Fruit fly (Drosophila melanogaster): ENCODE results near the gene NijA.

Gene NijA

DNA sequence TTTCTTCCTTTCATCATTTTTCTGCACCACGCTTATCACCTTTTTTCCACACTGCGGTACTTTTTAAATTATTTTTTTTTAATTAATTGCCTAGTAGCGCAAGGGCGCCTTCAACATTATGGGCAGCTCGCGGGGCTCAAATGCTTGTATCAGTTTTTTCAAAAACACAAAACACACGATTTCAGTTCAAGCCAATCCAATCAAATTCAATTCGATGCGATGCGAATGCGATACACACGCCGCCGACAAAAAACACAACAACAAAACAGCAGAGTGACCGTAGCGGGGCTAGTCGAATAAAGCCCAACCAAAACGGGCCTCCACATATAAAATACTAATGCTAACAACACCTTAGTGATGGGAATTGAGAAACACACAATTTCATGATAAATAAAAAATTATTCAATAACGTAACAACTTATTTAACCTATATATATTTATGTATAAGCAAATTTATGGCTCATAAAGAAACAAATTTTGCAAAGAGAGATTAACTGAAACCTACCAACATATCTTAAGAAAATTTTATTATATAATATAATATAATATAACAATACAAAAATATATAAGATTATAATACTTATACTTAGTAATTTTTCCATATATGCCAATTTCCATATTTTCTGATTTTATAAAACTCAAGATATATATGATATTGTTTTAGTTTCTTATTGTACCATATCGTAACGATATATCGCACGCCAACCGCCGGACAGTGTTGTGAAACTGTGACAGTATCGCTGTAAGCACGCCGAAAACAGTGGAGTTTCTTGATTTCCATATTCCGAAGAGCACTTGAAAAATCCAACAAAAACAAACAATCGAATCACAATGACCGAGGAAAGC lies 35.7 kb downstream of the NijA start, which contains the start of the genes CG32066 and CG8003 (continued):
- TF ChIP-seq CG31365 (tag; optimal IDR thresholded peaks at IDR 0.05) (no peak), NfI (GFP tag; optimal IDR thresholded peaks at IDR 0.05) (peak; percentile 42), nmo (GFP tag; optimal IDR thresholded peaks at IDR 0.05) (peak; percentile 9), grau (tag; optimal IDR thresholded peaks at IDR 0.05) (peak; percentile 60), twi (tag; optimal IDR thresholded peaks at IDR 0.05) (no peak), so (GFP tag; IDR thresholded peaks at IDR 0.05) (0 out of 3 replicates have a peak, but pooled peaks have one; percentile 33), bcd (GFP tag; optimal IDR thresholded peaks at IDR 0.05) (no peak), CG7928 (GFP tag; optimal IDR thresholded peaks at IDR 0.05) (no peak), wek (GFP tag; optimal IDR thresholded peaks at IDR 0.05) (peak; percentile 1), ttk (GFP tag; IDR thresholded peaks at IDR 0.05) (no peak), fd3F (GFP tag; optimal IDR thresholded peaks at IDR 0.05) (no peak), CG18262 (tag; optimal IDR thresholded peaks at IDR 0.05) (peak; percentile 55), Opbp (GFP tag; IDR thresholded peaks at IDR 0.05; ENCODE audit: partially characterized antibody) (peak; percentile 97), CG9817 (tag; optimal IDR thresholded peaks at IDR 0.05) (peak; percentile 2), Dip3 (GFP tag; optimal IDR thresholded peaks at IDR 0.05) (no peak)

- TF ChIP-seq CrebB (tag; optimal IDR thresholded peaks at IDR 0.05): no peak
- TF ChIP-seq Hand (GFP tag; optimal IDR thresholded peaks at IDR 0.05): no peak
- TF ChIP-seq phol (tag; optimal IDR thresholded peaks at IDR 0.05): peak; percentile 32
- TF ChIP-seq NK7.1 (GFP tag; optimal IDR thresholded peaks at IDR 0.05): no peak
- TF ChIP-seq CG6791 (GFP tag; IDR thresholded peaks at IDR 0.05; ENCODE audit: partially characterized antibody): no peak
- TF ChIP-seq D19B (GFP tag; optimal IDR thresholded peaks at IDR 0.05): no peak
- no peak for TF ChIP-seq NC2β (GFP tag; optimal IDR thresholded peaks at IDR 0.05)
- no peak for TF ChIP-seq Dbx (GFP tag; IDR thresholded peaks at IDR 0.05)
- TF ChIP-seq odd (GFP tag; optimal IDR thresholded peaks at IDR 0.05): no peak
- no peak for TF ChIP-seq Ssrp (tag; optimal IDR thresholded peaks at IDR 0.05)
- no peak for TF ChIP-seq Atf3 (GFP tag; optimal IDR thresholded peaks at IDR 0.05)
- TF ChIP-seq Dad (GFP tag; optimal IDR thresholded peaks at IDR 0.05): no peak
- no peak for TF ChIP-seq Lim3 (GFP tag; IDR thresholded peaks at IDR 0.05)
- TF ChIP-seq D (optimal IDR thresholded peaks at IDR 0.05): no peak
- no peak for TF ChIP-seq D (GFP tag; optimal IDR thresholded peaks at IDR 0.05)
- TF ChIP-seq btn (GFP tag; optimal IDR thresholded peaks at IDR 0.05): no peak
- no peak for TF ChIP-seq CG18764 (GFP tag; optimal IDR thresholded peaks at IDR 0.05)
- no peak for TF ChIP-seq Six4 (GFP tag; optimal IDR thresholded peaks at IDR 0.05)
- TF ChIP-seq CG34224 (GFP tag; IDR thresholded peaks at IDR 0.05; ENCODE audit: partially characterized antibody): no peak
- TF ChIP-seq rib (GFP tag; IDR thresholded peaks at IDR 0.05): peak; percentile 13; the same call in 1 of the 2 replicates
- TF ChIP-seq tna (GFP tag; IDR thresholded peaks at IDR 0.05; ENCODE audit: partially characterized antibody): no peak
- TF ChIP-seq B-H2 (GFP tag; optimal IDR thresholded peaks at IDR 0.05): no peak
- no peak for TF ChIP-seq E2f2 (GFP tag; IDR thresholded peaks at IDR 0.05)
- no peak for TF ChIP-seq Hr78 (GFP tag; optimal IDR thresholded peaks at IDR 0.05)
- no peak for TF ChIP-seq ssp (GFP tag; IDR thresholded peaks at IDR 0.05)
- no peak for TF ChIP-seq E2f1 (GFP tag; IDR thresholded peaks at IDR 0.05)
- TF ChIP-seq Sox100B (GFP tag; optimal IDR thresholded peaks at IDR 0.05): peak; percentile 23
- TF ChIP-seq seq (GFP tag; IDR thresholded peaks at IDR 0.05): no peak
- no peak for TF ChIP-seq pb (GFP tag; optimal IDR thresholded peaks at IDR 0.05)
- no peak for TF ChIP-seq prd (optimal IDR thresholded peaks at IDR 0.05)
- TF ChIP-seq prd (GFP tag; IDR thresholded peaks at IDR 0.05): 0 out of 3 replicates have a peak, but pooled peaks have one; percentile 21
- no peak for TF ChIP-seq CG14441 (GFP tag; IDR thresholded peaks at IDR 0.05)
- no peak for TF ChIP-seq mam (GFP tag; optimal IDR thresholded peaks at IDR 0.05)
These were observed 36.5 kb downstream of the NijA start for dm6 chr3L:10659993-10660743.
